Fruit fly (Drosophila melanogaster) whole organism, prepupa: Measurements from ENCODE around the gene CG43401.

ENCODE experiments used
- Blimp-1 ChIP-seq: fragments of 200-800 bp; sonication (Bioruptor generic); optimal IDR thresholded peaks from 3 replicates; lab custom pipeline; 2017; ENCODE audit warnings: missing biosample characterization, missing genetic modification characterization, mild to moderate bottlenecking, moderate library complexity, missing genetic modification reagents
- CG10631 ChIP-seq: fragments of 200-800 bp; sonication (Bioruptor generic); optimal IDR thresholded peaks from 2 replicates; lab custom pipeline; 2016; ENCODE audit warnings: missing biosample characterization, missing genetic modification characterization
- CG10669 ChIP-seq: fragments of 200-800 bp; sonication (Bioruptor generic); optimal IDR thresholded peaks from 3 replicates; lab custom pipeline; 2018; ENCODE audit warnings: missing biosample characterization, mild to moderate bottlenecking, missing genetic modification characterization, moderate library complexity
- CG11294 ChIP-seq: fragments of 200-800 bp; sonication (Bioruptor generic); IDR thresholded peaks from 2 replicates; pipeline ENCODE4 v1.3.6; 2022; ENCODE audit warnings: missing biosample characterization, missing genetic modification characterization
- CG11762 ChIP-seq: fragments of 200-800 bp; sonication (Bioruptor generic); optimal IDR thresholded peaks from 3 replicates; lab custom pipeline; 2016; ENCODE audit warnings: missing biosample characterization, missing genetic modification characterization; ENCODE audit not compliant: insufficient read depth
- CG11902 ChIP-seq: fragments of 200-800 bp; sonication (Bioruptor generic); optimal IDR thresholded peaks from 3 replicates; lab custom pipeline; 2016; ENCODE audit warnings: missing biosample characterization, missing genetic modification characterization
- CG15336 ChIP-seq: fragments of 200-800 bp; sonication (Bioruptor generic); IDR thresholded peaks from 2 replicates; pipeline ENCODE4 v1.3.6; 2022; ENCODE audit warnings: missing biosample characterization, missing genetic modification characterization
- CG1621 ChIP-seq: fragments of 200-800 bp; sonication (Bioruptor generic); optimal IDR thresholded peaks from 3 replicates; lab custom pipeline; 2018; ENCODE audit warnings: missing biosample characterization, mild to moderate bottlenecking, missing genetic modification characterization
- CG16779 ChIP-seq: fragments of 200-800 bp; sonication (Bioruptor generic); optimal IDR thresholded peaks from 3 replicates; lab custom pipeline; 2017; ENCODE audit warnings: missing biosample characterization, mild to moderate bottlenecking, missing genetic modification characterization
- CG3032 ChIP-seq: fragments of 200-800 bp; optimal IDR thresholded peaks from 2 replicates; lab custom pipeline; 2019; ENCODE audit warnings: missing biosample characterization, mild to moderate bottlenecking, missing genetic modification characterization, moderate library complexity
- CG31627 ChIP-seq: fragments of 200-800 bp; sonication (Bioruptor generic); optimal IDR thresholded peaks from 3 replicates; lab custom pipeline; 2016; ENCODE audit warnings: missing biosample characterization, missing genetic modification characterization
- CG34406 ChIP-seq: fragments of 200-800 bp; sonication (Bioruptor generic); optimal IDR thresholded peaks from 3 replicates; lab custom pipeline; 2016; ENCODE audit warnings: missing biosample characterization, missing genetic modification characterization
- CG3919 ChIP-seq: fragments of 200-800 bp; sonication (Bioruptor generic); optimal IDR thresholded peaks from 3 replicates; lab custom pipeline; 2016; ENCODE audit warnings: missing biosample characterization, missing genetic modification characterization
- CG4318 ChIP-seq: fragments of 200-800 bp; sonication (Bioruptor generic); optimal IDR thresholded peaks from 3 replicates; lab custom pipeline; 2017; ENCODE audit warnings: missing biosample characterization, mild to moderate bottlenecking, missing genetic modification characterization
- CG6163 ChIP-seq: fragments of 200-800 bp; sonication (Bioruptor generic); IDR thresholded peaks from 3 replicates; pipeline ENCODE4 v1.3.6; 2022; ENCODE audit warnings: missing biosample characterization, missing genetic modification characterization
- CG6276 ChIP-seq: fragments of 200-800 bp; sonication (Bioruptor generic); optimal IDR thresholded peaks from 2 replicates; lab custom pipeline; 2017; ENCODE audit warnings: missing biosample characterization, mild to moderate bottlenecking, missing genetic modification characterization
- CG6792 ChIP-seq: fragments of 200-800 bp; sonication (Bioruptor generic); optimal IDR thresholded peaks from 3 replicates; lab custom pipeline; 2016; ENCODE audit warnings: missing biosample characterization, missing genetic modification characterization
- CG6808 ChIP-seq: fragments of 200-800 bp; sonication (Bioruptor generic); optimal IDR thresholded peaks from 3 replicates; lab custom pipeline; 2017; ENCODE audit warnings: missing biosample characterization, missing genetic modification characterization, mild to moderate bottlenecking, moderate library complexity, missing genetic modification reagents
- CG6854 ChIP-seq: fragments of 200-800 bp; sonication (Bioruptor generic); optimal IDR thresholded peaks from 2 replicates; lab custom pipeline; 2017; ENCODE audit warnings: missing biosample characterization, mild to moderate bottlenecking, missing genetic modification characterization
- CG7368 ChIP-seq: fragments of 200-800 bp; sonication (Bioruptor generic); optimal IDR thresholded peaks from 3 replicates; lab custom pipeline; 2016; ENCODE audit warnings: missing biosample characterization, missing genetic modification characterization
- CG8119 ChIP-seq: fragments of 200-800 bp; sonication (Bioruptor generic); IDR thresholded peaks from 3 replicates; pipeline ENCODE4 v1.3.6; 2022; ENCODE audit warnings: missing biosample characterization, missing genetic modification characterization
- CG8632 ChIP-seq: fragments of 200-800 bp; sonication (Bioruptor generic); optimal IDR thresholded peaks from 3 replicates; lab custom pipeline; 2016; ENCODE audit warnings: missing biosample characterization, missing genetic modification characterization
- CG9139 ChIP-seq: fragments of 200-800 bp; sonication (Bioruptor generic); optimal IDR thresholded peaks from 3 replicates; lab custom pipeline; 2017; ENCODE audit warnings: missing biosample characterization, mild to moderate bottlenecking, missing genetic modification characterization
- Eip78C ChIP-seq: fragments of 200-800 bp; sonication (Bioruptor generic); peaks from one replicate; lab custom pipeline; 2016; ENCODE audit warnings: missing biosample characterization, missing genetic modification characterization
- Eip93F ChIP-seq: fragments of 200-800 bp; sonication (Bioruptor generic); optimal IDR thresholded peaks from 2 replicates; lab custom pipeline; 2016; ENCODE audit warnings: missing biosample characterization, mild to moderate bottlenecking, missing genetic modification characterization
- Ets21C ChIP-seq: fragments of 200-800 bp; sonication (Bioruptor generic); optimal IDR thresholded peaks from 3 replicates; lab custom pipeline; 2016; ENCODE audit warnings: missing biosample characterization, missing genetic modification characterization
- Gug ChIP-seq: fragments of 200-800 bp; sonication (Bioruptor generic); IDR thresholded peaks from 2 replicates; pipeline ENCODE4 v1.3.6; 2022; ENCODE audit warnings: missing biosample characterization, missing genetic modification characterization
- Hr38 ChIP-seq: sonication (Bioruptor generic); optimal IDR thresholded peaks from 2 replicates; lab custom pipeline; 2016; ENCODE audit warnings: missing biosample characterization, missing genetic modification characterization
- Hr39 ChIP-seq: fragments of 200-800 bp; sonication (Bioruptor generic); optimal IDR thresholded peaks from 2 replicates; lab custom pipeline; 2016; ENCODE audit warnings: missing biosample characterization, missing genetic modification characterization
- Hr4 ChIP-seq: fragments of 200-800 bp; sonication (Bioruptor generic); optimal IDR thresholded peaks from 3 replicates; lab custom pipeline; 2016; ENCODE audit warnings: missing biosample characterization, missing genetic modification characterization
- Lpt ChIP-seq: fragments of 200-800 bp; sonication (Bioruptor generic); optimal IDR thresholded peaks from 3 replicates; lab custom pipeline; 2016; ENCODE audit warnings: missing biosample characterization, missing genetic modification characterization
- OdsH ChIP-seq: fragments of 200-800 bp; sonication (Bioruptor generic); optimal IDR thresholded peaks from 3 replicates; lab custom pipeline; 2016; ENCODE audit warnings: missing biosample characterization, missing genetic modification characterization
- Smox ChIP-seq: fragments of 200-800 bp; sonication (Bioruptor generic); optimal IDR thresholded peaks from 3 replicates; lab custom pipeline; 2016; ENCODE audit warnings: missing biosample characterization, missing genetic modification characterization
- Sox102F ChIP-seq: fragments of 200-800 bp; sonication (Bioruptor generic); optimal IDR thresholded peaks from 2 replicates; lab custom pipeline; 2016; ENCODE audit warnings: missing biosample characterization, mild to moderate bottlenecking, missing genetic modification characterization
- Sox14 ChIP-seq: fragments of 200-800 bp; sonication (Bioruptor generic); optimal IDR thresholded peaks from 3 replicates; lab custom pipeline; 2016; ENCODE audit warnings: missing biosample characterization, missing genetic modification characterization
- Sox15 ChIP-seq: fragments of 200-800 bp; sonication (Bioruptor generic); optimal IDR thresholded peaks from 3 replicates; lab custom pipeline; 2016; ENCODE audit warnings: missing biosample characterization, missing genetic modification characterization
- achi ChIP-seq: fragments of 200-800 bp; sonication (Bioruptor generic); optimal IDR thresholded peaks from 3 replicates; lab custom pipeline; 2016; ENCODE audit warnings: missing biosample characterization, missing genetic modification characterization
- acj6 ChIP-seq: fragments of 200-800 bp; sonication (Bioruptor generic); optimal IDR thresholded peaks from 3 replicates; lab custom pipeline; 2016; ENCODE audit warnings: missing biosample characterization, missing genetic modification characterization
- cyc ChIP-seq: fragments of 200-800 bp; sonication (Bioruptor generic); optimal IDR thresholded peaks from 3 replicates; lab custom pipeline; 2016; ENCODE audit warnings: missing biosample characterization, missing genetic modification characterization
- dac ChIP-seq: fragments of 200-800 bp; sonication (Bioruptor generic); optimal IDR thresholded peaks from 2 replicates; lab custom pipeline; 2017; ENCODE audit warnings: missing biosample characterization, mild to moderate bottlenecking, missing genetic modification characterization
- dsx ChIP-seq: fragments of 200-800 bp; optimal IDR thresholded peaks from 3 replicates; lab custom pipeline; 2019; ENCODE audit warnings: missing biosample characterization, mild to moderate bottlenecking, missing genetic modification characterization, moderate library complexity; ENCODE audit not compliant: poor library complexity, severe bottlenecking
- eg ChIP-seq: fragments of 200-800 bp; sonication (Bioruptor generic); IDR thresholded peaks from 3 replicates; pipeline ENCODE4 v1.3.6; 2022; ENCODE audit warnings: missing biosample characterization, missing genetic modification characterization
- esn ChIP-seq: fragments of 200-800 bp; sonication (Bioruptor generic); optimal IDR thresholded peaks from 2 replicates; lab custom pipeline; 2016; ENCODE audit warnings: missing biosample characterization, mild to moderate bottlenecking, missing genetic modification characterization, moderate library complexity
- fd59A ChIP-seq: fragments of 200-800 bp; sonication (Bioruptor generic); optimal IDR thresholded peaks from 2 replicates; lab custom pipeline; 2017; ENCODE audit warnings: missing biosample characterization, mild to moderate bottlenecking, missing genetic modification characterization, missing genetic modification reagents
- fd85E ChIP-seq: fragments of 200-800 bp; sonication (Bioruptor generic); optimal IDR thresholded peaks from 3 replicates; lab custom pipeline; 2016; ENCODE audit warnings: missing biosample characterization, missing genetic modification characterization
- net ChIP-seq: fragments of 200-800 bp; sonication (Bioruptor generic); optimal IDR thresholded peaks from 3 replicates; lab custom pipeline; 2016; ENCODE audit warnings: missing biosample characterization, missing genetic modification characterization
- pdm3 ChIP-seq: fragments of 200-800 bp; sonication (Bioruptor generic); optimal IDR thresholded peaks from 3 replicates; lab custom pipeline; 2016; ENCODE audit warnings: missing biosample characterization, missing genetic modification characterization
- salr ChIP-seq, 2 experiments: fragments of 200-800 bp; sonication (Bioruptor generic); optimal IDR thresholded peaks; 3 replicates each; lab custom pipeline; 2016 to 2018; ENCODE audit warnings: missing biosample characterization in 2 of 2, missing genetic modification characterization in 2 of 2, mild to moderate bottlenecking in 1 of 2
- svp ChIP-seq: fragments of 200-800 bp; sonication (Bioruptor generic); peaks from one replicate; lab custom pipeline; 2016; ENCODE audit warnings: missing biosample characterization, missing genetic modification characterization

The CG43401 gene

DNA sequence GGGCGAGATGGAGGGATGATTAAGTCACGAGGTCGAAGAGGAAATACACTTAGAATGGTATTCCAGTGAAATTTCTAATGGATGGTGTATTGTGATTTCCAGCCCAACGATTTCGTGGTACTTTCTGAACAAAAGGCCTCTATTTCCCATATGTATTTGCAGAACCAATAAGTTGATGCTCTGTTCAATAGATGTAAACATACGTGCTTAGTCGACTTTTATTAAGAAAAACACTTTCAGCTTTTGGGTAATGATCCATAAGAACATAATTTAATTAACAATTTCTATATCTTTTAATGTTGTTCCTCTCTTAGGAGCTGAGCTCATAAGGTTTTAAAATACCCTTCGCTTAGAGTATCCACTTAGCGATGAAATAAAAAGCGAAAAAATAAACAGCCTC lies 22.7 kb upstream of the CG43401 start (continued):
- TF ChIP-seq esn (peak; percentile 59), acj6 (GFP tag; lab: Kevin White, UChicago) (peak; percentile 38), CG6163 (no peak), achi (GFP tag; lab: Kevin White, UChicago) (no peak), CG11294 (GFP tag; lab: Robert Waterston, UW) (no peak), Blimp-1 (no peak), CG6854 (GFP tag; lab: Kevin White, UChicago) (no peak), CG11902 (GFP tag; lab: Kevin White, UChicago) (peak; percentile 23), dsx (no peak), CG6808 (GFP tag; lab: Kevin White, UChicago) (peak; percentile 6), svp (GFP tag; lab: Kevin White, UChicago) (peak; percentile 83)
- TF ChIP-seq, all 60 proteins: peak for 30

- TF ChIP-seq CG3919 (GFP tag; lab: Kevin White, UChicago) (peak; percentile 58), CG6808 (GFP tag; lab: Kevin White, UChicago) (peak; percentile 57), CG4318 (no peak), Smox (GFP tag; lab: Kevin White, UChicago) (peak; percentile 58), CG16779 (no peak), Lpt (GFP tag; lab: Kevin White, UChicago) (peak; percentile 17), CG6276 (GFP tag; lab: Kevin White, UChicago) (no peak), CG15336 (no peak), svp (GFP tag; lab: Kevin White, UChicago) (peak; percentile 90), CG31627 (GFP tag; lab: Kevin White, UChicago) (peak; percentile 54), CG6854 (GFP tag; lab: Kevin White, UChicago) (no peak), eg (GFP tag; lab: Robert Waterston, UW) (no peak), Sox102F (GFP tag; lab: Kevin White, UChicago) (peak; percentile 51), CG7368 (GFP tag; lab: Kevin White, UChicago) (peak; percentile 25), CG10631 (GFP tag; lab: Kevin White, UChicago) (peak; percentile 67), fd85E (GFP tag; lab: Kevin White, UChicago) (no peak), OdsH (GFP tag; lab: Kevin White, UChicago) (peak; percentile 52), esn (peak; percentile 58), dsx (peak; percentile 38), salr (GFP tag; optimal IDR thresholded peaks at IDR 0.05; lab: Kevin White, UChicago) (peak in 1 of 2 experiments; percentile 26), CG6163 (peak; percentile 45; the same call in 2 of the 3 replicates), Gug (GFP tag; lab: Robert Waterston, UW) (no peak), Eip78C (GFP tag; lab: Kevin White, UChicago) (peak; percentile 90), pdm3 (GFP tag; lab: Kevin White, UChicago) (peak; percentile 36), Sox14 (GFP tag; lab: Kevin White, UChicago) (peak; percentile 68), CG1621 (tag; lab: Kevin White, UChicago) (peak; percentile 68), achi (GFP tag; lab: Kevin White, UChicago) (peak; percentile 27), dac (GFP tag; lab: Kevin White, UChicago) (no peak), CG10669 (peak; percentile 37), Hr38 (GFP tag; lab: Kevin White, UChicago) (no peak), cyc (GFP tag; lab: Kevin White, UChicago) (peak; percentile 58), net (GFP tag; lab: Kevin White, UChicago) (peak; percentile 21), acj6 (GFP tag; lab: Kevin White, UChicago) (peak; percentile 48), Hr39 (peak; percentile 51), CG9139 (GFP tag; lab: Kevin White, UChicago) (peak; percentile 21), Hr4 (GFP tag; lab: Kevin White, UChicago) (no peak), CG8119 (GFP tag; lab: Robert Waterston, UW) (no peak), CG11762 (GFP tag; lab: Kevin White, UChicago) (no peak), Eip93F (GFP tag; lab: Kevin White, UChicago) (no peak), Blimp-1 (no peak), CG8632 (GFP tag; lab: Kevin White, UChicago) (no peak), Sox15 (GFP tag; lab: Kevin White, UChicago) (no peak), CG34406 (GFP tag; lab: Kevin White, UChicago) (peak; percentile 40), CG6792 (GFP tag; lab: Kevin White, UChicago) (peak; percentile 31), Ets21C (GFP tag; lab: Kevin White, UChicago) (peak; percentile 36), fd59A (GFP tag; lab: Kevin White, UChicago) (peak; percentile 59), CG3032 (tag; lab: Kevin White, UChicago) (peak; percentile 37), CG11294 (GFP tag; lab: Robert Waterston, UW) (no peak)
Measured at dm6 chr2L:1409695-1410094, 18.6 kb upstream of the CG43401 start.
